Worm (Caenorhabditis elegans) whole organism, L2 larva: ENCODE measurements around the gene glb-19.
A peak's percentile ranks its signal among the peaks of the same experiment; 100 is the strongest.

ENCODE experiments used
- Y55F3AM.14 ChIP-seq: fragments of 200-800 bp; sonication (Bioruptor generic); optimal IDR thresholded peaks from 2 replicates; lab custom pipeline; 2018; ENCODE audit warnings: mild to moderate bottlenecking, missing genetic modification characterization, missing compliant biosample characterization
- ceh-16 ChIP-seq: fragments of 150-350 bp; optimal IDR thresholded peaks from 2 replicates; lab custom pipeline; 2014; ENCODE audit warnings: missing biosample characterization, missing genetic modification characterization
- crh-2 ChIP-seq: sonication (generic microtip); optimal IDR thresholded peaks from 2 replicates; lab custom pipeline; 2017; ENCODE audit warnings: missing biosample characterization, missing genetic modification characterization
- elt-3 ChIP-seq: sonication (generic microtip); optimal IDR thresholded peaks from 2 replicates; lab custom pipeline; 2017; ENCODE audit warnings: missing biosample characterization, missing genetic modification characterization
- gmeb-1 ChIP-seq: fragments of 150-350 bp; optimal IDR thresholded peaks from 2 replicates; lab custom pipeline; 2014; ENCODE audit warnings: missing biosample characterization, missing genetic modification characterization
- lsy-2 ChIP-seq, 2 experiments: fragments of 150-350 bp in 1 of 2; sonication (generic microtip) in 1 of 2; optimal IDR thresholded peaks; 2 replicates each; lab custom pipeline; 2014 to 2017; ENCODE audit warnings: missing biosample characterization in 2 of 2, missing genetic modification characterization in 2 of 2
- nhr-10 ChIP-seq: sonication (generic microtip); optimal IDR thresholded peaks from 2 replicates; lab custom pipeline; 2017; ENCODE audit warnings: missing biosample characterization, missing genetic modification characterization
- sma-9 ChIP-seq, 2 experiments: fragments of 150-350 bp in 1 of 2; sonication (generic microtip) in 1 of 2; optimal IDR thresholded peaks; 2 replicates each; lab custom pipeline; 2014 to 2016; ENCODE audit warnings: missing genetic modification characterization in 2 of 2, mild to moderate bottlenecking in 1 of 2, missing biosample characterization in 1 of 2, missing compliant biosample characterization in 1 of 2, missing genetic modification reagents in 1 of 2, moderate library complexity in 1 of 2
- snpc-4 ChIP-seq: fragments of 150-350 bp; optimal IDR thresholded peaks from 2 replicates; lab custom pipeline; 2014; ENCODE audit warnings: missing biosample characterization, missing genetic modification characterization
- unc-39 ChIP-seq: fragments of 150-350 bp; optimal IDR thresholded peaks from 2 replicates; lab custom pipeline; 2014; ENCODE audit warnings: missing biosample characterization, missing genetic modification characterization
- unc-62 ChIP-seq: fragments of 150-350 bp; optimal IDR thresholded peaks from 2 replicates; lab custom pipeline; 2014; ENCODE audit warnings: missing biosample characterization, missing genetic modification reagents, missing genetic modification characterization

DNA sequence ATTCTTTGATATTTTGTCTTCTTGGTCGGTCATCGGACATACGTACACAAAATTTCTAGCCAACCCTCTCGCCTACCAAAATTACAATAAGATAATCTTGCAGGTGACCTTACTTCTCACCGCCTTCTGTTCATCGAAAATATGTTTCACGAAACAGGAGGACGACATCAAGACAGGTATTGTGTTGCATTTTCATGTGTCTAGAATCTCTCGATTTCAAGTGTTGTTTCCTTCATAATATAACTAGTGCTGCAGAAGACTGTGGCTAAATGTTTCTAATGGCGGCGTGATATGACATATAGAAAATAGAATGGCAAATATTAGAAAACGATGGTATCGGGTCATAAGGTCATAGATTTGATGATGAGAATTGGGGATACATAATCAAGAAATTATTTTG, 36.8 kb downstream of the glb-19 start:
- TF ChIP-seq unc-39 (no peak), sma-9 (GFP tag; optimal IDR thresholded peaks at IDR 0.05; lab: Kevin White, UChicago) (no peak), sma-9 (tag; optimal IDR thresholded peaks at IDR 0.05; lab: Kevin White, UChicago) (no peak), ceh-16 (no peak), crh-2 (peak; percentile 21), Y55F3AM.14 (GFP tag; lab: Kevin White, UChicago) (no peak), snpc-4 (tag; lab: Kevin White, UChicago) (no peak), elt-3 (tag; lab: Kevin White, UChicago) (no peak), unc-62 (GFP tag; lab: Kevin White, UChicago) (no peak), nhr-10 (no peak), lsy-2 (tag; optimal IDR thresholded peaks at IDR 0.05; lab: Kevin White, UChicago) (no peak), gmeb-1 (tag; lab: Kevin White, UChicago) (no peak)
